Fruit fly (Drosophila melanogaster): ENCODE measurements around the gene dj.

The dj gene

dm6 chr3R:7108589-7109312 lies 49.6 kb downstream of the dj start (continued):
- peak; percentile 87 for TF ChIP-seq CG17568 (GFP tag; optimal IDR thresholded peaks at IDR 0.05)
- peak; percentile 94 for TF ChIP-seq Lhr (GFP tag; optimal IDR thresholded peaks at IDR 0.05)
- TF ChIP-seq BtbVII (GFP tag; optimal IDR thresholded peaks at IDR 0.05), result peak; percentile 60
- TF ChIP-seq CG17802 (tag; optimal IDR thresholded peaks at IDR 0.05), result peak; percentile 83
- TF ChIP-seq row (GFP tag; IDR thresholded peaks at IDR 0.05), result no peak
- no peak for TF ChIP-seq esg (GFP tag; conservative IDR thresholded peaks at IDR 0.05)
- TF ChIP-seq HmgD (GFP tag; optimal IDR thresholded peaks at IDR 0.05), result peak; percentile 33
- TF ChIP-seq CG13624 (GFP tag; optimal IDR thresholded peaks at IDR 0.05), result peak; percentile 78
- TF ChIP-seq tx (GFP tag; optimal IDR thresholded peaks at IDR 0.05), result peak; percentile 85
- peak; percentile 61 for TF ChIP-seq CG4282 (GFP tag; optimal IDR thresholded peaks at IDR 0.05)
- peak; percentile 86 for TF ChIP-seq Nf-YB (GFP tag; optimal IDR thresholded peaks at IDR 0.05)
- TF ChIP-seq MESR4 (GFP tag; optimal IDR thresholded peaks at IDR 0.05), result peak; percentile 24
- TF ChIP-seq CG4707 (GFP tag; optimal IDR thresholded peaks at IDR 0.05), result peak; percentile 89
- peak; percentile 90 for TF ChIP-seq slp2 (GFP tag; optimal IDR thresholded peaks at IDR 0.05)
- TF ChIP-seq Hmr (GFP tag; optimal IDR thresholded peaks at IDR 0.05), result peak; percentile 40
- TF ChIP-seq bcd (GFP tag; optimal IDR thresholded peaks at IDR 0.05), result peak; percentile 91
- TF ChIP-seq lola (GFP tag; optimal IDR thresholded peaks at IDR 0.05), result peak in 1 of 3 experiments; percentile 99
- TF ChIP-seq D19A (tag; optimal IDR thresholded peaks at IDR 0.05), result peak; percentile 96
- TF ChIP-seq pum (GFP tag; optimal IDR thresholded peaks at IDR 0.05), result peak; percentile 90
- TF ChIP-seq Chrac-16 (GFP tag; optimal IDR thresholded peaks at IDR 0.05), result peak; percentile 95
- TF ChIP-seq CG12744 (GFP tag; optimal IDR thresholded peaks at IDR 0.05), result peak; percentile 82
- peak; percentile 87 for TF ChIP-seq Dad (GFP tag; optimal IDR thresholded peaks at IDR 0.05)
- TF ChIP-seq pita (GFP tag; optimal IDR thresholded peaks at IDR 0.05), result no peak
- peak; percentile 97 for TF ChIP-seq CG8388 (GFP tag; optimal IDR thresholded peaks at IDR 0.05)
- TF ChIP-seq knrl (GFP tag; IDR thresholded peaks at IDR 0.05; ENCODE audit: partially characterized antibody), result no peak
- TF ChIP-seq inv (GFP tag; IDR thresholded peaks at IDR 0.05; ENCODE audit: partially characterized antibody), result no peak
- TF ChIP-seq Usf (GFP tag; optimal IDR thresholded peaks at IDR 0.05), result peak; percentile 77
- TF ChIP-seq NC2α (GFP tag; optimal IDR thresholded peaks at IDR 0.05), result peak; percentile 88
- peak; percentile 86 for TF ChIP-seq Elba2 (GFP tag; optimal IDR thresholded peaks at IDR 0.05)
- TF ChIP-seq CG12659 (GFP tag; optimal IDR thresholded peaks at IDR 0.05), result peak; percentile 93
- peak; percentile 90 for TF ChIP-seq CG7556 (GFP tag; optimal IDR thresholded peaks at IDR 0.05)
- TF ChIP-seq CG2678 (tag; optimal IDR thresholded peaks at IDR 0.05), result peak; percentile 96
- TF ChIP-seq CG3407 (GFP tag; optimal IDR thresholded peaks at IDR 0.05), result peak; percentile 94
- peak; percentile 99 for TF ChIP-seq nmo (GFP tag; optimal IDR thresholded peaks at IDR 0.05)
- peak; percentile 40 for TF ChIP-seq CG10274 (GFP tag; optimal IDR thresholded peaks at IDR 0.05)
- peak; percentile 91 for TF ChIP-seq kay (GFP tag; optimal IDR thresholded peaks at IDR 0.05)
- no peak for TF ChIP-seq ap (GFP tag; IDR thresholded peaks at IDR 0.05)
- peak; percentile 90 for TF ChIP-seq CrebB (tag; optimal IDR thresholded peaks at IDR 0.05)
- peak; percentile 87 for TF ChIP-seq jumu (GFP tag; optimal IDR thresholded peaks at IDR 0.05)
- peak; percentile 86 to 91 for TF ChIP-seq Pdp1 (GFP tag; optimal IDR thresholded peaks at IDR 0.05)
- TF ChIP-seq sug (tag; optimal IDR thresholded peaks at IDR 0.05), result peak; percentile 57
- peak; percentile 97 for TF ChIP-seq CoRest (tag; optimal IDR thresholded peaks at IDR 0.05)
- TF ChIP-seq CG15073 (GFP tag; optimal IDR thresholded peaks at IDR 0.05), result peak; percentile 80
- peak; percentile 93 for TF ChIP-seq CG6254 (GFP tag; optimal IDR thresholded peaks at IDR 0.05)
- TF ChIP-seq Atf-2 (GFP tag; optimal IDR thresholded peaks at IDR 0.05), result peak; percentile 94
- TF ChIP-seq Nf-YC (tag; optimal IDR thresholded peaks at IDR 0.05), result peak; percentile 65
- TF ChIP-seq cg (GFP tag; optimal IDR thresholded peaks at IDR 0.05), result peak; percentile 95
- TF ChIP-seq crp (GFP tag; optimal IDR thresholded peaks at IDR 0.05), result peak; percentile 41 to 60
